Fruit fly (Drosophila melanogaster): ENCODE results near the gene CG3777.
A peak's percentile ranks its signal among the peaks of the same experiment; 100 is the strongest.

The CG3777 gene

dm6 chrX:262836-263235, 16.7 kb upstream of the CG3777 start:
- TF ChIP-seq Crg-1 (GFP tag; optimal IDR thresholded peaks at IDR 0.05) (no peak), Mnt (GFP tag; optimal IDR thresholded peaks at IDR 0.05) (no peak), cic (GFP tag; optimal IDR thresholded peaks at IDR 0.05) (no peak), CG11617 (GFP tag; optimal IDR thresholded peaks at IDR 0.05) (no peak), Hr96 (GFP tag; optimal IDR thresholded peaks at IDR 0.05) (no peak), tj (GFP tag; optimal IDR thresholded peaks at IDR 0.05) (no peak), toe (GFP tag; optimal IDR thresholded peaks at IDR 0.05) (no peak), kay (GFP tag; ENCODE audit: borderline replicate concordance) (no peak), CG14711 (tag; optimal IDR thresholded peaks at IDR 0.05) (no peak), ovo (GFP tag; optimal IDR thresholded peaks at IDR 0.05) (no peak), CG5204 (GFP tag; optimal IDR thresholded peaks at IDR 0.05) (no peak), bab1 (GFP tag; optimal IDR thresholded peaks at IDR 0.05) (no peak)

dm6 chrX:263728-264344, 15.7 kb upstream of the CG3777 start, which contains the start of gene CG13377:
CG13377 (minus strand) TSS chrX:263999.
- no peak for TF ChIP-seq CG7045 (GFP tag; optimal IDR thresholded peaks at IDR 0.05)
- peak; percentile 2 for TF ChIP-seq CG1620 (GFP tag; optimal IDR thresholded peaks at IDR 0.05)
- peak; percentile 20 for TF ChIP-seq bab1 (GFP tag; optimal IDR thresholded peaks at IDR 0.05)
- TF ChIP-seq tj (GFP tag; optimal IDR thresholded peaks at IDR 0.05): peak; percentile 49
- TF ChIP-seq ovo (GFP tag; optimal IDR thresholded peaks at IDR 0.05): no peak

dm6 chrX:265692-266091, 13.8 kb upstream of the CG3777 start:
- no peak for TF ChIP-seq CG12768 (GFP tag; optimal IDR thresholded peaks at IDR 0.05)
- TF ChIP-seq kay (GFP tag; ENCODE audit: borderline replicate concordance): peak; percentile 70

dm6 chrX:266978-267439, 12.5 kb upstream of the CG3777 start, which contains the start of gene CG13376:
CG13376 (minus strand) TSS chrX:267028.
- no peak for TF ChIP-seq cic (GFP tag; optimal IDR thresholded peaks at IDR 0.05)
- no peak for TF ChIP-seq CG12768 (GFP tag; optimal IDR thresholded peaks at IDR 0.05)
- no peak for TF ChIP-seq Crg-1 (GFP tag; optimal IDR thresholded peaks at IDR 0.05)
- no peak for TF ChIP-seq bab1 (GFP tag; optimal IDR thresholded peaks at IDR 0.05)
- TF ChIP-seq CG33017 (tag; optimal IDR thresholded peaks at IDR 0.05): no peak
- no peak for TF ChIP-seq ovo (GFP tag; optimal IDR thresholded peaks at IDR 0.05)
- TF ChIP-seq CG14711 (tag; optimal IDR thresholded peaks at IDR 0.05): no peak
- TF ChIP-seq toe (GFP tag; optimal IDR thresholded peaks at IDR 0.05): no peak
- no peak for TF ChIP-seq Mnt (GFP tag; optimal IDR thresholded peaks at IDR 0.05)
- TF ChIP-seq kay (GFP tag; ENCODE audit: borderline replicate concordance): no peak
- TF ChIP-seq tj (GFP tag; optimal IDR thresholded peaks at IDR 0.05): no peak

- TF ChIP-seq Mnt (GFP tag; optimal IDR thresholded peaks at IDR 0.05) (no peak), toe (GFP tag; optimal IDR thresholded peaks at IDR 0.05) (no peak)
These were observed 11.5 kb upstream of the CG3777 start for dm6 chrX:267979-268378.

dm6 chrX:276065-276464, 3.4 kb upstream of the CG3777 start:
- peak; percentile 25 for TF ChIP-seq tj (GFP tag; optimal IDR thresholded peaks at IDR 0.05)
- TF ChIP-seq Crg-1 (GFP tag; optimal IDR thresholded peaks at IDR 0.05): no peak
- no peak for TF ChIP-seq Mnt (GFP tag; optimal IDR thresholded peaks at IDR 0.05)

dm6 chrX:276569-276968, 2.9 kb upstream of the CG3777 start:
- no peak for TF ChIP-seq CG1620 (GFP tag; optimal IDR thresholded peaks at IDR 0.05)
- no peak for TF ChIP-seq Mnt (GFP tag; optimal IDR thresholded peaks at IDR 0.05)
- TF ChIP-seq CG5204 (GFP tag; optimal IDR thresholded peaks at IDR 0.05): no peak
- no peak for TF ChIP-seq Hr96 (GFP tag; optimal IDR thresholded peaks at IDR 0.05)
- TF ChIP-seq ovo (GFP tag; optimal IDR thresholded peaks at IDR 0.05): no peak
- no peak for TF ChIP-seq pad (GFP tag; optimal IDR thresholded peaks at IDR 0.05)
- TF ChIP-seq Crg-1 (GFP tag; optimal IDR thresholded peaks at IDR 0.05): no peak
- no peak for TF ChIP-seq CG33017 (tag; optimal IDR thresholded peaks at IDR 0.05)
- no peak for TF ChIP-seq cic (GFP tag; optimal IDR thresholded peaks at IDR 0.05)
- no peak for TF ChIP-seq CG11617 (GFP tag; optimal IDR thresholded peaks at IDR 0.05)
- no peak for TF ChIP-seq bab1 (GFP tag; optimal IDR thresholded peaks at IDR 0.05)
- TF ChIP-seq kay (GFP tag; ENCODE audit: borderline replicate concordance): no peak
- TF ChIP-seq CG12768 (GFP tag; optimal IDR thresholded peaks at IDR 0.05): no peak
- TF ChIP-seq CG7045 (GFP tag; optimal IDR thresholded peaks at IDR 0.05): no peak
- no peak for TF ChIP-seq tj (GFP tag; optimal IDR thresholded peaks at IDR 0.05)

- peak; percentile 56 for TF ChIP-seq kay (GFP tag; ENCODE audit: borderline replicate concordance)
- TF ChIP-seq bab1 (GFP tag; optimal IDR thresholded peaks at IDR 0.05): no peak
These were observed 1.6 kb upstream of the CG3777 start for dm6 chrX:277885-278284.

All from whole organism, adult.